Worm (Caenorhabditis elegans) whole organism, L4 larva: Measurements from ENCODE around the gene C17G1.2.
A peak's percentile ranks its signal among the peaks of the same experiment; 100 is the strongest.

ENCODE experiments used
- F10B5.3 ChIP-seq: sonication (generic microtip); optimal IDR thresholded peaks from 2 replicates; lab custom pipeline; 2016; ENCODE audit warnings: mild to moderate bottlenecking, missing genetic modification characterization, missing compliant biosample characterization
- F37D6.2 ChIP-seq: sonication (generic microtip); optimal IDR thresholded peaks from 2 replicates; lab custom pipeline; 2016; ENCODE audit warnings: mild to moderate bottlenecking, missing genetic modification characterization, missing compliant biosample characterization
- T20F7.1 ChIP-seq: fragments of 200-800 bp; sonication (Bioruptor generic); optimal IDR thresholded peaks from 2 replicates; lab custom pipeline; 2018; ENCODE audit warnings: mild to moderate bottlenecking, missing genetic modification characterization, missing compliant biosample characterization
- Y48G9A.11 ChIP-seq: fragments of 200-800 bp; sonication (Bioruptor generic); IDR thresholded peaks from 2 replicates; pipeline ENCODE4 v1.3.6; 2022; ENCODE audit warnings: missing genetic modification reagents, missing genetic modification characterization, missing compliant biosample characterization
- Y5F2A.4 ChIP-seq: fragments of 200-800 bp; sonication (Bioruptor generic); optimal IDR thresholded peaks from 2 replicates; lab custom pipeline; 2018; ENCODE audit warnings: mild to moderate bottlenecking, missing genetic modification characterization, missing compliant biosample characterization
- ZK337.2 ChIP-seq: fragments of 200-800 bp; sonication (Bioruptor generic); IDR thresholded peaks from 2 replicates; pipeline ENCODE4 v1.3.6; 2022; ENCODE audit warnings: missing genetic modification reagents, missing genetic modification characterization, missing compliant biosample characterization
- aha-1 ChIP-seq: fragments of 150-350 bp; peaks from one replicate; lab custom pipeline; 2014; ENCODE audit warnings: missing biosample characterization, missing genetic modification characterization
- cey-2 ChIP-seq: sonication (generic microtip); optimal IDR thresholded peaks from 3 replicates; lab custom pipeline; 2017; ENCODE audit warnings: missing genetic modification characterization, mild to moderate bottlenecking, missing compliant biosample characterization, antibody characterized with exemption, borderline replicate concordance; ENCODE audit not compliant: insufficient read depth
- ctbp-1 ChIP-seq: fragments of 200-800 bp; sonication (Bioruptor generic); IDR thresholded peaks from 2 replicates; pipeline ENCODE4 v1.3.6; 2022; ENCODE audit warnings: missing genetic modification reagents, missing genetic modification characterization, missing compliant biosample characterization
- daf-16 ChIP-seq, 3 experiments: sonication (generic microtip); optimal IDR thresholded peaks; 2 replicates each; lab custom pipeline; 2016 to 2017; ENCODE audit warnings: missing genetic modification characterization in 3 of 3, missing genetic modification reagents in 3 of 3, mild to moderate bottlenecking in 2 of 3, missing compliant biosample characterization in 2 of 3, missing biosample characterization in 1 of 3, moderate library complexity in 1 of 3
- dmd-6 ChIP-seq: fragments of 200-800 bp; sonication (Bioruptor generic); IDR thresholded peaks from 2 replicates; pipeline ENCODE4 v1.3.6; 2022; ENCODE audit warnings: missing genetic modification reagents, missing genetic modification characterization, missing compliant biosample characterization
- dmd-9 ChIP-seq: fragments of 200-800 bp; sonication (Bioruptor generic); IDR thresholded peaks from 2 replicates; pipeline ENCODE4 v1.3.6; 2022; ENCODE audit warnings: missing genetic modification reagents, missing genetic modification characterization, missing compliant biosample characterization
- dve-1 ChIP-seq: sonication (generic microtip); optimal IDR thresholded peaks from 2 replicates; lab custom pipeline; 2017; ENCODE audit warnings: antibody characterized with exemption, mild to moderate bottlenecking, missing genetic modification characterization, missing compliant biosample characterization; ENCODE audit not compliant: insufficient read depth
- hif-1 ChIP-seq, 2 experiments: sonication (generic microtip); optimal IDR thresholded peaks; 2 replicates each; lab custom pipeline; 2016 to 2017; ENCODE audit warnings: missing compliant biosample characterization in 2 of 2, missing genetic modification characterization in 2 of 2, missing genetic modification reagents in 2 of 2, missing genotype in 2 of 2, mild to moderate bottlenecking in 1 of 2
- hlh-30 ChIP-seq: sonication (generic microtip); optimal IDR thresholded peaks from 2 replicates; lab custom pipeline; 2017; ENCODE audit warnings: antibody characterized with exemption, mild to moderate bottlenecking, missing genetic modification characterization, missing compliant biosample characterization; ENCODE audit not compliant: insufficient read depth
- jun-1 ChIP-seq: fragments of 150-350 bp; optimal IDR thresholded peaks from 2 replicates; lab custom pipeline; 2014; ENCODE audit warnings: missing biosample characterization, missing genetic modification reagents, missing genetic modification characterization
- lin-13 ChIP-seq: fragments of 150-350 bp; optimal IDR thresholded peaks from 2 replicates; lab custom pipeline; 2014; ENCODE audit warnings: missing biosample characterization, missing genetic modification reagents, missing genetic modification characterization
- lin-15B ChIP-seq: fragments of 150-350 bp; sonication (generic microtip); optimal IDR thresholded peaks from 3 replicates; lab custom pipeline; 2014; ENCODE audit warnings: missing biosample characterization, missing genetic modification characterization
- lin-39 ChIP-seq: fragments of 150-350 bp; optimal IDR thresholded peaks from 2 replicates; lab custom pipeline; 2014; ENCODE audit warnings: missing biosample characterization, missing genetic modification reagents, missing genetic modification characterization
- lir-3 ChIP-seq: sonication (generic microtip); optimal IDR thresholded peaks from 2 replicates; lab custom pipeline; 2016; ENCODE audit warnings: mild to moderate bottlenecking, missing genetic modification characterization, missing compliant biosample characterization
- lsy-2 ChIP-seq, 2 experiments: fragments of 150-350 bp in 1 of 2; sonication (generic microtip) in 1 of 2; optimal IDR thresholded peaks; 2 replicates each; lab custom pipeline; 2014 to 2017; ENCODE audit warnings: missing biosample characterization in 2 of 2, missing genetic modification characterization in 2 of 2
- mes-2 ChIP-seq: sonication (generic microtip); optimal IDR thresholded peaks from 2 replicates; lab custom pipeline; 2016; ENCODE audit warnings: missing genotype, mild to moderate bottlenecking, missing genetic modification characterization, missing compliant biosample characterization; ENCODE audit not compliant: poor library complexity, severe bottlenecking
- nhr-11 ChIP-seq: fragments of 150-350 bp; optimal IDR thresholded peaks from 2 replicates; lab custom pipeline; 2014; ENCODE audit warnings: missing biosample characterization, missing genetic modification characterization
- nhr-28 ChIP-seq: fragments of 150-350 bp; optimal IDR thresholded peaks from 2 replicates; lab custom pipeline; 2014; ENCODE audit warnings: missing biosample characterization, missing genetic modification characterization
- nhr-77 ChIP-seq: fragments of 150-350 bp; optimal IDR thresholded peaks from 2 replicates; lab custom pipeline; 2014; ENCODE audit warnings: missing biosample characterization, missing genetic modification characterization
- pha-4 ChIP-seq, 2 experiments: fragments of 150-350 bp in 1 of 2; fragments of 200-800 bp in 1 of 2; sonication (Bioruptor generic) in 1 of 2; IDR thresholded peaks in 1 of 2; optimal IDR thresholded peaks in 1 of 2; 2 replicates each; pipeline versions ENCODE4 v1.3.6 to Lab custom; 2014 to 2022; ENCODE audit warnings: missing genetic modification characterization in 2 of 2, missing genetic modification reagents in 2 of 2, missing biosample characterization in 1 of 2, missing compliant biosample characterization in 1 of 2
- php-3 ChIP-seq: fragments of 200-800 bp; sonication (Bioruptor generic); IDR thresholded peaks from 2 replicates; pipeline ENCODE4 v1.3.6; 2022; ENCODE audit warnings: missing genetic modification reagents, missing genetic modification characterization, missing compliant biosample characterization
- pqm-1 ChIP-seq: sonication (generic microtip); optimal IDR thresholded peaks from 2 replicates; lab custom pipeline; 2017; ENCODE audit warnings: missing biosample characterization, missing genetic modification characterization
- sdz-12 ChIP-seq: fragments of 200-800 bp; sonication (Bioruptor generic); optimal IDR thresholded peaks from 2 replicates; lab custom pipeline; 2018; ENCODE audit warnings: mild to moderate bottlenecking, missing genetic modification characterization, missing compliant biosample characterization
- set-16 ChIP-seq: fragments of 200-800 bp; sonication (Bioruptor generic); IDR thresholded peaks from 2 replicates; pipeline ENCODE4 v1.3.6; 2022; ENCODE audit warnings: missing genetic modification reagents, missing genetic modification characterization, missing compliant biosample characterization
- snpc-4 ChIP-seq: fragments of 150-350 bp; optimal IDR thresholded peaks from 2 replicates; lab custom pipeline; 2014; ENCODE audit warnings: missing biosample characterization, missing genetic modification characterization
- tag-97 ChIP-seq: fragments of 200-800 bp; sonication (Bioruptor generic); IDR thresholded peaks from 2 replicates; pipeline ENCODE4 v1.3.6; 2022; ENCODE audit warnings: missing genetic modification characterization, missing compliant biosample characterization
- unc-130 ChIP-seq: sonication (generic microtip); optimal IDR thresholded peaks from 2 replicates; lab custom pipeline; 2016; ENCODE audit warnings: missing genetic modification reagents, missing genetic modification characterization, missing compliant biosample characterization
- zag-1 ChIP-seq: fragments of 150-350 bp; optimal IDR thresholded peaks from 2 replicates; lab custom pipeline; 2014; ENCODE audit warnings: missing biosample characterization, missing genetic modification characterization
- zip-2 ChIP-seq: fragments of 150-350 bp; optimal IDR thresholded peaks from 2 replicates; lab custom pipeline; 2014; ENCODE audit warnings: missing biosample characterization, missing genetic modification characterization

C17G1.2 gene

DNA sequence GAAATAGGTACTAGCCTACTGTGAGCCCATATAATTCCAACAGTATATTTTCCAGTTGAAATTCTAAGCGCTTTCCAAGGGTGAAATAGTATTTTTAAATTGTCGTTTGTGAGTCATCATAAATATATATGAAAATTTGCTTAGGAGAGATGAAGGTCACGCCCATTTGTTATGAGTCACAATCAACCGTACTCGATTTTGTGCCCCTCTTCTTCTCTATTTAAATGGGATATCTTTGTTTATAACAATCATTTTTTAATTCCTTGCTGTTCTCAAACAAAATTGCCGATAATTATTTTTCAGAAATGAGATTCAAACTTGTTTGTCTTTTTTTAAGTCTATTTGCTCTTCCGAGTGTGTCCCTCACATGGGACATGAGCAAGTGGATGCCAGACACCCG lies 2.4 kb upstream of the C17G1.2 start, which contains the start of gene folr-1:
TSS of gene folr-1 (plus strand) at position 301 of the 400 bp plus-strand sequence.
- no peak for TF ChIP-seq ZK337.2 (GFP tag; lab: Robert Waterston, UW)
- TF ChIP-seq cey-2 (tag; lab: Kevin White, UChicago) = no peak
- no peak for TF ChIP-seq snpc-4 (tag; lab: Kevin White, UChicago)
- no peak for TF ChIP-seq pha-4 (GFP tag; IDR thresholded peaks at IDR 0.05; lab: Robert Waterston, UW)
- no peak for TF ChIP-seq pha-4 (tag; optimal IDR thresholded peaks at IDR 0.05; lab: Kevin White, UChicago)
- no peak for TF ChIP-seq lin-39
- no peak for TF ChIP-seq nhr-28
- no peak for TF ChIP-seq lin-15B (tag; lab: Kevin White, UChicago)
- TF ChIP-seq T20F7.1 = no peak
- no peak for TF ChIP-seq zag-1 (tag; lab: Kevin White, UChicago)
- TF ChIP-seq nhr-77 (tag; lab: Kevin White, UChicago) = no peak
- no peak for TF ChIP-seq mes-2 (tag; lab: Kevin White, UChicago)

DNA sequence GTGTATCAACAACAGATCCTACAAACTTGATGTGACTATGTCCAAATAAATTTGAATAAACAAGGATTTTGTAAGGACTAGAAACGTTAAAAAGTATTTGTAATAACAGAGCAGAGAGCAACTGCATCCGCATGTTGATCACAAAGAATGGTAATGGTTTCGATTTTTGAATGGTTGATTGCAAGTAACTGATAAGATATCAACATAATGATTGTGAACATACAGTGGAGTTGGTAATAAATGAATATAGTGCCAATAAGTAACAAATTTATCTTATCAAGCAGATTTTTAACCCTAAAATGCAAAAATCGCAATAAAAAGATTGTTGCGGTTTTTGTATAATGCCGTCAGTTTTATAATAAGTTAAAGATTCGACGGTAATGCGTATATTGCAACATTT lies 3.6 kb downstream of the C17G1.2 start, which contains the start of gene ugt-23:
TSS of gene ugt-23 (minus strand) at position 212 of the 400 bp plus-strand sequence.
- TF ChIP-seq daf-16 (GFP tag; optimal IDR thresholded peaks at IDR 0.05; lab: Kevin White, UChicago) (no peak), daf-16 (tag; optimal IDR thresholded peaks at IDR 0.05; lab: Kevin White, UChicago) (peak; percentile 72), nhr-28 (peak; percentile 63), Y5F2A.4 (no peak), lsy-2 (tag; optimal IDR thresholded peaks at IDR 0.05; lab: Kevin White, UChicago) (no peak), pqm-1 (tag; lab: Kevin White, UChicago) (peak; percentile 89), dve-1 (tag; lab: Kevin White, UChicago) (peak; percentile 31), php-3 (GFP tag; lab: Robert Waterston, UW) (0 out of 2 replicates have a peak, but pooled peaks have one; percentile 29)

DNA sequence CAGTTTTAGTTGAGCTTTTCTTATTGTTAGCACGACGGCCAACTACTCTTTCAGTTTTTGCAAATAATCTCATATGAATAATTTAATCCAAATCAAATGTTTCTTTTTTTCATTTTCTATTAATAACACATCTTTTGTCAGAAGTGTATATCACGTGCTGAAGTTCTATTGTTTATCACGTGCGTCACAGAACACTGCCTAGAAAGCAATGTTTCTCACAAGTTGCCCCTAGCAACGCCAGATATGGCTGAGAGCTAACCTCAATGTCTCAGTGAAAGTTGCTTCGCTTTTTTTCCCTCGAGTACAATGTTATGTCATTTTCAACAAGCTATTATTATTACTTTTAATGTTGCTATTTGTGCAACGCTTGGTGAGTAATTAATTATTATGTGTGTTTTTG lies 6.6 kb downstream of the C17G1.2 start:
- TF ChIP-seq F10B5.3 (tag; lab: Kevin White, UChicago) (no peak), dmd-9 (GFP tag; lab: Robert Waterston, UW) (no peak), lir-3 (tag; lab: Kevin White, UChicago) (no peak), aha-1 (tag; lab: Kevin White, UChicago) (peak; percentile 36), pha-4 (GFP tag; IDR thresholded peaks at IDR 0.05; lab: Robert Waterston, UW) (no peak), pha-4 (tag; optimal IDR thresholded peaks at IDR 0.05; lab: Kevin White, UChicago) (no peak), sdz-12 (GFP tag; lab: Kevin White, UChicago) (no peak), nhr-11 (peak; percentile 22), F37D6.2 (tag; lab: Kevin White, UChicago) (no peak), dmd-6 (GFP tag; lab: Robert Waterston, UW) (no peak), hlh-30 (tag; lab: Kevin White, UChicago) (peak; percentile 34)
- TF ChIP-seq, all 104 proteins: peak for 3

DNA sequence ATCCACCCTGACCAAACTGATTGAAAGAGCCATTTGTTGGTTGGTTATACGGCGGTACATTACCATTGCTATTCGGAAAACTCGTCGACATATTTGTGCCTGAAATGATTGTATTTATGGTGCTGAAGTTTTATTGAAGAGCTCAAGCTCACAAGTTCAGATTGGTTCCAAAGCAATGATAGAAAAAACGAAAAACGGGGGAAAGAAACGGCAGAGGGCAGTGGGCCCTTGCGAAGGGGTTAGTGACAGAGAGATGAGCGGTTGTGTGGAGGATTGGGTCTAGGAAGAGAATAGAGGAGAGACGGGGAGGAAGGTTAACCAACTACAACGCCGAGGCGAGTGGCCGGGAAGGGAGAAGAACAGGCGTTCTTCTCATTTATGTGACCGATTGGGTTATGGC lies 10.0 kb downstream of the C17G1.2 start, which contains the start of gene nra-3:
TSS of gene nra-3 (minus strand) at position 101 of the 400 bp plus-strand sequence.
- no peak for TF ChIP-seq hif-1 (tag; optimal IDR thresholded peaks at IDR 0.05; lab: Kevin White, UChicago)
- TF ChIP-seq dmd-6 (GFP tag; lab: Robert Waterston, UW) = no peak
- 0 out of 2 replicates have a peak, but pooled peaks have one; percentile 15 for TF ChIP-seq set-16 (GFP tag; lab: Robert Waterston, UW)
- TF ChIP-seq tag-97 (GFP tag; lab: Robert Waterston, UW) = 0 out of 2 replicates have a peak, but pooled peaks have one; percentile 27
- TF ChIP-seq unc-130 (GFP tag; lab: Kevin White, UChicago) = no peak
- no peak for TF ChIP-seq zip-2 (tag; lab: Kevin White, UChicago)
- 0 out of 2 replicates have a peak, but pooled peaks have one; percentile 17 for TF ChIP-seq ctbp-1 (GFP tag; lab: Robert Waterston, UW)
- TF ChIP-seq lin-13 = no peak
- TF ChIP-seq jun-1 = no peak
- no peak for TF ChIP-seq Y48G9A.11 (GFP tag; lab: Robert Waterston, UW)
